Worm (Caenorhabditis elegans) whole organism, midembryonic: ENCODE results near the gene lin-5.
A peak's percentile ranks its signal among the peaks of the same experiment; 100 is the strongest.

ENCODE experiments used
- T22C8.4 ChIP-seq: fragments of 200-800 bp; sonication (Bioruptor generic); IDR thresholded peaks from 2 replicates; pipeline ENCODE4 v1.3.6; 2022; ENCODE audit warnings: missing genetic modification characterization, missing compliant biosample characterization
- cog-1 ChIP-seq: sonication (generic microtip); optimal IDR thresholded peaks from 2 replicates; lab custom pipeline; 2016; ENCODE audit warnings: missing genetic modification characterization, missing compliant biosample characterization
- flt-1 ChIP-seq: fragments of 200-800 bp; sonication (Bioruptor generic); IDR thresholded peaks from 2 replicates; pipeline ENCODE4 v1.3.6; 2022; ENCODE audit warnings: missing genetic modification characterization, missing compliant biosample characterization
- klf-2 ChIP-seq: fragments of 200-800 bp; sonication (Bioruptor generic); conservative IDR thresholded peaks from 2 replicates; pipeline ENCODE4 v1.3.6; 2022; ENCODE audit warnings: missing genetic modification reagents, missing genetic modification characterization, missing compliant biosample characterization
- med-1 ChIP-seq: sonication (generic microtip); optimal IDR thresholded peaks from 2 replicates; lab custom pipeline; 2017; ENCODE audit warnings: missing genetic modification characterization, mild to moderate bottlenecking, missing compliant biosample characterization, antibody characterized with exemption, missing genetic modification reagents; ENCODE audit not compliant: insufficient read depth
- ref-1 ChIP-seq: fragments of 200-800 bp; sonication (Bioruptor generic); conservative IDR thresholded peaks from 2 replicates; pipeline ENCODE4 v1.3.6; 2022; ENCODE audit warnings: missing genetic modification reagents, missing genetic modification characterization, missing compliant biosample characterization
- tab-1 ChIP-seq: fragments of 200-800 bp; sonication (Bioruptor generic); IDR thresholded peaks from 2 replicates; pipeline ENCODE4 v1.3.6; 2022; ENCODE audit warnings: missing genetic modification characterization, missing compliant biosample characterization
- ztf-23 ChIP-seq: fragments of 200-800 bp; sonication (Bioruptor generic); IDR thresholded peaks from 2 replicates; pipeline ENCODE4 v1.3.6; 2022; ENCODE audit warnings: missing genetic modification reagents, missing genetic modification characterization, missing compliant biosample characterization
- ztf-29 ChIP-seq: fragments of 200-800 bp; sonication (Bioruptor generic); IDR thresholded peaks from 2 replicates; pipeline ENCODE4 v1.3.6; 2022; ENCODE audit warnings: missing genetic modification reagents, missing genetic modification characterization, missing compliant biosample characterization

Gene lin-5

ce11 chrII:7880373-7880862 lies 20.0 kb downstream of the lin-5 start, which contains the start of gene perm-1:
TSS of gene perm-1 (plus strand) at chrII:7880812.
- TF ChIP-seq med-1 (GFP tag; lab: Kevin White, UChicago) (no peak), ztf-29 (GFP tag; lab: Robert Waterston, UW) (no peak), klf-2 (GFP tag; lab: Robert Waterston, UW) (no peak), tab-1 (GFP tag; lab: Robert Waterston, UW) (no peak), T22C8.4 (GFP tag; lab: Robert Waterston, UW) (no peak), cog-1 (no peak), ref-1 (GFP tag; lab: Robert Waterston, UW) (no peak), ztf-23 (GFP tag; lab: Robert Waterston, UW) (no peak), flt-1 (GFP tag; lab: Robert Waterston, UW) (no peak)

ce11 chrII:7883163-7883562 lies 22.8 kb downstream of the lin-5 start:
- TF ChIP-seq ztf-23 (GFP tag; lab: Robert Waterston, UW) (peak; percentile 66; the same call in 1 of the 2 replicates), klf-2 (GFP tag; lab: Robert Waterston, UW) (peak; percentile 52; the same call in 1 of the 2 replicates)

ce11 chrII:7884898-7885297 lies 24.5 kb downstream of the lin-5 start:
- TF ChIP-seq ztf-23 (GFP tag; lab: Robert Waterston, UW) = no peak
- no peak for TF ChIP-seq klf-2 (GFP tag; lab: Robert Waterston, UW)
- TF ChIP-seq ref-1 (GFP tag; lab: Robert Waterston, UW) = no peak
- TF ChIP-seq flt-1 (GFP tag; lab: Robert Waterston, UW) = no peak
- TF ChIP-seq ztf-29 (GFP tag; lab: Robert Waterston, UW) = no peak
- TF ChIP-seq med-1 (GFP tag; lab: Kevin White, UChicago) = no peak
- TF ChIP-seq cog-1 = no peak
- no peak for TF ChIP-seq T22C8.4 (GFP tag; lab: Robert Waterston, UW)
- no peak for TF ChIP-seq tab-1 (GFP tag; lab: Robert Waterston, UW)

ce11 chrII:7887295-7887694 lies 26.9 kb downstream of the lin-5 start:
- TF ChIP-seq cog-1 (no peak), ztf-29 (GFP tag; lab: Robert Waterston, UW) (no peak), ztf-23 (GFP tag; lab: Robert Waterston, UW) (no peak), tab-1 (GFP tag; lab: Robert Waterston, UW) (no peak), ref-1 (GFP tag; lab: Robert Waterston, UW) (no peak), med-1 (GFP tag; lab: Kevin White, UChicago) (no peak)

ce11 chrII:7888759-7889158 lies 28.4 kb downstream of the lin-5 start:
- no peak for TF ChIP-seq tab-1 (GFP tag; lab: Robert Waterston, UW)
- TF ChIP-seq T22C8.4 (GFP tag; lab: Robert Waterston, UW) = no peak
- TF ChIP-seq ztf-23 (GFP tag; lab: Robert Waterston, UW) = no peak
- TF ChIP-seq cog-1 = no peak
- no peak for TF ChIP-seq ref-1 (GFP tag; lab: Robert Waterston, UW)
- TF ChIP-seq ztf-29 (GFP tag; lab: Robert Waterston, UW) = no peak
- TF ChIP-seq klf-2 (GFP tag; lab: Robert Waterston, UW) = no peak
- TF ChIP-seq med-1 (GFP tag; lab: Kevin White, UChicago) = no peak
- TF ChIP-seq flt-1 (GFP tag; lab: Robert Waterston, UW) = no peak

ce11 chrII:7889321-7889720 lies 28.9 kb downstream of the lin-5 start:
- TF ChIP-seq flt-1 (GFP tag; lab: Robert Waterston, UW) (no peak), ztf-23 (GFP tag; lab: Robert Waterston, UW) (no peak), T22C8.4 (GFP tag; lab: Robert Waterston, UW) (no peak), ref-1 (GFP tag; lab: Robert Waterston, UW) (no peak), med-1 (GFP tag; lab: Kevin White, UChicago) (no peak), ztf-29 (GFP tag; lab: Robert Waterston, UW) (no peak), tab-1 (GFP tag; lab: Robert Waterston, UW) (no peak), klf-2 (GFP tag; lab: Robert Waterston, UW) (no peak), cog-1 (no peak)

- TF ChIP-seq ref-1 (GFP tag; lab: Robert Waterston, UW) = no peak
- no peak for TF ChIP-seq cog-1
- no peak for TF ChIP-seq med-1 (GFP tag; lab: Kevin White, UChicago)
- TF ChIP-seq klf-2 (GFP tag; lab: Robert Waterston, UW) = no peak
- no peak for TF ChIP-seq tab-1 (GFP tag; lab: Robert Waterston, UW)
- TF ChIP-seq T22C8.4 (GFP tag; lab: Robert Waterston, UW) = no peak
- 0 out of 2 replicates have a peak, but pooled peaks have one; percentile 54 for TF ChIP-seq ztf-23 (GFP tag; lab: Robert Waterston, UW)
- TF ChIP-seq ztf-29 (GFP tag; lab: Robert Waterston, UW) = no peak
- TF ChIP-seq flt-1 (GFP tag; lab: Robert Waterston, UW) = 0 out of 2 replicates have a peak, but pooled peaks have one; percentile 63
Observed at ce11 chrII:7891869-7892615, 31.7 kb downstream of the lin-5 start.

ce11 chrII:7892761-7893272 lies 32.4 kb downstream of the lin-5 start, which contains the start of gene ptc-1:
TSS of gene ptc-1 (plus strand) at chrII:7893222.
- no peak for TF ChIP-seq T22C8.4 (GFP tag; lab: Robert Waterston, UW)
- no peak for TF ChIP-seq ztf-29 (GFP tag; lab: Robert Waterston, UW)
- TF ChIP-seq tab-1 (GFP tag; lab: Robert Waterston, UW) = no peak
- TF ChIP-seq cog-1 = no peak
- no peak for TF ChIP-seq ref-1 (GFP tag; lab: Robert Waterston, UW)
- TF ChIP-seq med-1 (GFP tag; lab: Kevin White, UChicago) = no peak
- TF ChIP-seq klf-2 (GFP tag; lab: Robert Waterston, UW) = no peak
- TF ChIP-seq flt-1 (GFP tag; lab: Robert Waterston, UW) = no peak
- TF ChIP-seq ztf-23 (GFP tag; lab: Robert Waterston, UW) = no peak
